Fruit fly (Drosophila melanogaster) Kc167 (cell line): ENCODE results near the gene Top3alpha.

ENCODE experiments used
- Myc ChIP-seq: fragments of >200 bp; optimal IDR thresholded peaks from 2 replicates; lab custom pipeline; 2017; ENCODE audit warnings: missing external identifiers
- Sin3A ChIP-seq: fragments of >200 bp; optimal IDR thresholded peaks from 2 replicates; lab custom pipeline; 2018; ENCODE audit warnings: missing external identifiers
- h ChIP-seq: fragments of >200 bp; optimal IDR thresholded peaks from 3 replicates; lab custom pipeline; 2018; ENCODE audit warnings: missing external identifiers
- insv ChIP-seq: fragments of >200 bp; optimal IDR thresholded peaks from 3 replicates; lab custom pipeline; 2018; ENCODE audit warnings: missing external identifiers
- psq ChIP-seq: fragments of >200 bp; optimal IDR thresholded peaks from 2 replicates; lab custom pipeline; 2017; ENCODE audit warnings: missing external identifiers
- ttk ChIP-seq: sonication (Bioruptor generic); optimal IDR thresholded peaks from 2 replicates; lab custom pipeline; 2017; ENCODE audit warnings: missing external identifiers

Gene Top3alpha

dm6 chr2L:19497983-19498382 lies at the start of gene Top3alpha:
Top3alpha (plus strand) TSS chr2L:19498168.
- no peak for TF ChIP-seq ttk (lab: Kevin White, UChicago)

dm6 chr2L:19452535-19453317 lies 45.2 kb upstream of the Top3alpha start:
- TF ChIP-seq h (lab: Kevin White, UChicago) (no peak), Myc (no peak), ttk (lab: Kevin White, UChicago) (no peak), Sin3A (lab: Kevin White, UChicago) (no peak), psq (no peak), insv (lab: Kevin White, UChicago) (no peak)

- TF ChIP-seq insv (lab: Kevin White, UChicago): no peak
- TF ChIP-seq Myc: no peak
- TF ChIP-seq psq: no peak
- TF ChIP-seq h (lab: Kevin White, UChicago): no peak
- no peak for TF ChIP-seq ttk (lab: Kevin White, UChicago)
- no peak for TF ChIP-seq Sin3A (lab: Kevin White, UChicago)
Observed at dm6 chr2L:19453381-19453780, 44.6 kb upstream of the Top3alpha start, which contains the start of gene Top2. Top2 (minus strand) TSS chr2L:19453490.

- no peak for TF ChIP-seq Sin3A (lab: Kevin White, UChicago)
- no peak for TF ChIP-seq ttk (lab: Kevin White, UChicago)
- no peak for TF ChIP-seq Myc
- no peak for TF ChIP-seq insv (lab: Kevin White, UChicago)
- TF ChIP-seq h (lab: Kevin White, UChicago): no peak
- no peak for TF ChIP-seq psq
Observed at dm6 chr2L:19454070-19454751, 43.8 kb upstream of the Top3alpha start, which contains the start of gene CG10026. CG10026 (plus strand) TSS chr2L:19454256.

dm6 chr2L:19455209-19455608 lies 42.8 kb upstream of the Top3alpha start:
- TF ChIP-seq h (lab: Kevin White, UChicago) (no peak), Sin3A (lab: Kevin White, UChicago) (no peak), ttk (lab: Kevin White, UChicago) (no peak), psq (no peak), Myc (no peak), insv (lab: Kevin White, UChicago) (no peak)

dm6 chr2L:19455723-19456122 lies 42.2 kb upstream of the Top3alpha start:
- no peak for TF ChIP-seq psq

dm6 chr2L:19457890-19458580 lies 39.9 kb upstream of the Top3alpha start:
- no peak for TF ChIP-seq psq
- no peak for TF ChIP-seq Myc
- no peak for TF ChIP-seq ttk (lab: Kevin White, UChicago)
- no peak for TF ChIP-seq Sin3A (lab: Kevin White, UChicago)
- TF ChIP-seq h (lab: Kevin White, UChicago): no peak
- TF ChIP-seq insv (lab: Kevin White, UChicago): no peak

- no peak for TF ChIP-seq ttk (lab: Kevin White, UChicago)
- TF ChIP-seq psq: no peak
- TF ChIP-seq Sin3A (lab: Kevin White, UChicago): no peak
- TF ChIP-seq Myc: no peak
- TF ChIP-seq h (lab: Kevin White, UChicago): no peak
- no peak for TF ChIP-seq insv (lab: Kevin White, UChicago)
Observed at dm6 chr2L:19459404-19459803, 38.6 kb upstream of the Top3alpha start.

dm6 chr2L:19462898-19463297 lies 35.1 kb upstream of the Top3alpha start:
- no peak for TF ChIP-seq psq
- no peak for TF ChIP-seq h (lab: Kevin White, UChicago)
- TF ChIP-seq Sin3A (lab: Kevin White, UChicago): no peak
- no peak for TF ChIP-seq insv (lab: Kevin White, UChicago)
- TF ChIP-seq ttk (lab: Kevin White, UChicago): no peak
- TF ChIP-seq Myc: no peak

- no peak for TF ChIP-seq h (lab: Kevin White, UChicago)
- no peak for TF ChIP-seq insv (lab: Kevin White, UChicago)
- no peak for TF ChIP-seq ttk (lab: Kevin White, UChicago)
- no peak for TF ChIP-seq Myc
- TF ChIP-seq Sin3A (lab: Kevin White, UChicago): no peak
- no peak for TF ChIP-seq psq
Observed at dm6 chr2L:19463405-19463804, 34.6 kb upstream of the Top3alpha start.

- TF ChIP-seq Myc (no peak), Sin3A (lab: Kevin White, UChicago) (no peak), h (lab: Kevin White, UChicago) (no peak), insv (lab: Kevin White, UChicago) (no peak), ttk (lab: Kevin White, UChicago) (no peak), psq (no peak)
Observed at dm6 chr2L:19463824-19464317, 34.1 kb upstream of the Top3alpha start, which contains the start of gene tj. tj (plus strand) TSS chr2L:19464267.

dm6 chr2L:19469090-19469489 lies 28.9 kb upstream of the Top3alpha start:
- TF ChIP-seq Myc: no peak
- no peak for TF ChIP-seq insv (lab: Kevin White, UChicago)
- no peak for TF ChIP-seq ttk (lab: Kevin White, UChicago)
- no peak for TF ChIP-seq psq
- TF ChIP-seq h (lab: Kevin White, UChicago): no peak
- TF ChIP-seq Sin3A (lab: Kevin White, UChicago): no peak
